Worm (Caenorhabditis elegans): ENCODE data around the gene btb-8.

btb-8 gene

DNA sequence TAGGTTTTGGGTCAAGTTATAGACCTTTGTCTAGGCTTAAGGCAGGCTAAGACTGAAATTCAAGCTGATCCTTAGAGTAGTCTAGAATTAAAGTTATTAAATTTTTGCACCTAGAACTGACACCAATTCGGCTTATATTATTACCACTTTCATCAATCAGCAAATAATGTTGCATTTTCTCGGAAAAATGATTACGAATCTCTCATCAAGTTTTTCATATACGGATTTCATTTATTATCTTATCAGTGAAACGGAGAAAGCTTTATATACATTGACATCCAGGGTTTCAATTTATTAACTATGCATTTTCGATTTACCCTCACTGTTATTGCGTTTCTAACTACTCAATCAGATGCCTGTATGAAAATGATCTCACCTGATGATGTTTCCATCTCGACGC, 18.7 kb downstream of the btb-8 start, which contains the start of gene K07G6.1:
TSS of gene K07G6.1 (plus strand) at position 301 of the 400 bp plus-strand sequence.
- no peak for TF ChIP-seq sem-4 (tag; optimal IDR thresholded peaks at IDR 0.05)
- TF ChIP-seq nhr-11 (tag; optimal IDR thresholded peaks at IDR 0.05), result no peak
- TF ChIP-seq skn-1 (tag; optimal IDR thresholded peaks at IDR 0.05), result no peak
- TF ChIP-seq ceh-82 (tag; optimal IDR thresholded peaks at IDR 0.05), result no peak
- no peak for TF ChIP-seq lin-13 (GFP tag; optimal IDR thresholded peaks at IDR 0.05)
- no peak for TF ChIP-seq lin-39 (tag; optimal IDR thresholded peaks at IDR 0.05)
- no peak for TF ChIP-seq fos-1 (tag; optimal IDR thresholded peaks at IDR 0.05)
- TF ChIP-seq nhr-10 (tag; optimal IDR thresholded peaks at IDR 0.05), result no peak

DNA sequence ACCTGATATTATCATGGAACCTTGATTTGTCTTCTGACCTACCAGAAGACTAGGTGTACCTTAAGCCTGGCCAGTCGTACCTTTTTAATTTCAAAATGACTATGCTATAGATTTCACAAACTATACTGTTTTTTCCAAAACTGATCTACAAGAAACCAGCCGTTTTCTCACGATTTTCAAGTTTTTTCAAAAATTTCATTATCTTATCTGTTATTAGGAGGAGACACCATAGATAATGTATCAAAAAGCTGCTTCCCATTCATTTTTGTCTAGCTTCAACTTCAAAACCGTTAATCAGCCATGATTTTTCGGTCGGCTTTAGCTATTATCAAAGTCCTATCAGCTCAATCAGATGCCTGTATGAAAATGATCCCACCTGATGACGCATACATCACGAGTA, 20.0 kb downstream of the btb-8 start, which contains the start of gene F36H5.12:
TSS of gene F36H5.12 (plus strand) at position 301 of the 400 bp plus-strand sequence.
- TF ChIP-seq blmp-1 (tag; optimal IDR thresholded peaks at IDR 0.05; ENCODE audit: insufficient read depth), result no peak
- no peak for TF ChIP-seq alr-1 (tag; optimal IDR thresholded peaks at IDR 0.05)
- TF ChIP-seq F13H6.1 (tag; optimal IDR thresholded peaks at IDR 0.05), result no peak
- TF ChIP-seq dmd-4 (tag; optimal IDR thresholded peaks at IDR 0.05), result no peak
- no peak for TF ChIP-seq fos-1 (tag; optimal IDR thresholded peaks at IDR 0.05)
- no peak for TF ChIP-seq ceh-16 (tag; optimal IDR thresholded peaks at IDR 0.05)
- TF ChIP-seq unc-62 (GFP tag; optimal IDR thresholded peaks at IDR 0.05), result no peak
- no peak for TF ChIP-seq nhr-12 (tag; optimal IDR thresholded peaks at IDR 0.05)
- TF ChIP-seq nhr-129 (tag; optimal IDR thresholded peaks at IDR 0.05), result no peak
- TF ChIP-seq gmeb-1 (tag; optimal IDR thresholded peaks at IDR 0.05), result no peak

DNA sequence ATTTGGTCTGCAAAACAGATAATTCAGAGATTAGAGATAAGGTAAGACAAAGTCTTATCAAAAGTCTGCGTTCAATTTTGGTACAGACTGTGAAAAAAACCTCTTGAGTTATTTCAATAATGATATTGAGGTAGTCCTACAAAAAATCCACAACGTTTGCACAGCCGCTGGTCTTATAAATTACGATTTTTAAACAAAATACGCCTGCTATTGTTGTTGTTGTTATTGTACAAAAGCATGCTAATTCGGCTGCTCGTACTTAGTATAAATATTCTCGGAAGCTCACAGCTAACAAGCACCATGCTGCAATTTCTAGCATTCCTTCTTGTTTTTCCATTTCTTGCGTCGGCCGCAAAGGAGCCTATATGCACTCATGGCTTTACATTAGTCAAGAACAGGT, 21.6 kb downstream of the btb-8 start, which contains the start of gene clec-19:
TSS of gene clec-19 (plus strand) at position 301 of the 400 bp plus-strand sequence.
- TF ChIP-seq nhr-25 (tag; optimal IDR thresholded peaks at IDR 0.05), result no peak
- TF ChIP-seq lin-11 (tag; optimal IDR thresholded peaks at IDR 0.05), result no peak
- TF ChIP-seq elt-1 (tag; optimal IDR thresholded peaks at IDR 0.05), result no peak
- no peak for TF ChIP-seq skn-1 (tag; optimal IDR thresholded peaks at IDR 0.05)
- no peak for TF ChIP-seq lin-39 (tag; optimal IDR thresholded peaks at IDR 0.05)
- TF ChIP-seq lsy-2 (tag; optimal IDR thresholded peaks at IDR 0.05), result no peak
- TF ChIP-seq unc-62 (GFP tag; optimal IDR thresholded peaks at IDR 0.05), result no peak
- TF ChIP-seq snpc-4 (tag; optimal IDR thresholded peaks at IDR 0.05), result no peak
- no peak for TF ChIP-seq lin-13 (GFP tag; optimal IDR thresholded peaks at IDR 0.05)
- TF ChIP-seq nhr-23 (tag; optimal IDR thresholded peaks at IDR 0.05), result no peak
- TF ChIP-seq unc-55 (GFP tag; optimal IDR thresholded peaks at IDR 0.05), result no peak
- TF ChIP-seq dmd-4 (tag; optimal IDR thresholded peaks at IDR 0.05), result no peak

DNA sequence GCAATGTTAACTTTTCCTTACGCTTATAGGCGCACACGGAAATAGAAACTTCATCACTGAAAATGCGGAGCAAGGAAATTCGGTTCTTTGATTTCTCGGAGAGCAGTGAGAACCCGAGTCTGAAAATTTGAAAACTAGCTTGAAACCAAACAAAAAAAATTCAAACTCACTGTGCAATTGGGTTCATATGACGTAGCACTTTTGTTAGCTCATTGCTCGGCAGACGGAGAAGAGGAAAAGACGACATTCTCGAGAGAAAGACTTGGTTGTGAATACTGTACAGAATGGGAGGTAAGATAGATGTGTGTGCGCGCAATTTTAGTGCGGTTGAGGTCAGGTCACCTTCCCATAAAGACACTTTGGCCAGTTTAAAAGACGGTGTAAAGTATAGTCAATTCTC, 27.8 kb downstream of the btb-8 start, which contains the start of the genes F36H5.13 and F36H5.8:
TSS of gene F36H5.13 (minus strand) at position 101 of the 400 bp plus-strand sequence.
TSS of gene F36H5.8 (minus strand) at position 274 of the 400 bp plus-strand sequence.
- TF ChIP-seq lsy-2 (tag; optimal IDR thresholded peaks at IDR 0.05), result no peak
- no peak for TF ChIP-seq mbf-1 (tag; optimal IDR thresholded peaks at IDR 0.05)
- TF ChIP-seq ztf-1 (GFP tag; conservative IDR thresholded peaks at IDR 0.05), result no peak
- no peak for TF ChIP-seq nhr-12 (tag; optimal IDR thresholded peaks at IDR 0.05)
- no peak for TF ChIP-seq elt-1 (tag; optimal IDR thresholded peaks at IDR 0.05)
- no peak for TF ChIP-seq nhr-21 (tag; optimal IDR thresholded peaks at IDR 0.05)
- no peak for TF ChIP-seq ceh-16 (tag; optimal IDR thresholded peaks at IDR 0.05)
- no peak for TF ChIP-seq fos-1 (tag; optimal IDR thresholded peaks at IDR 0.05)
- no peak for TF ChIP-seq mab-5 (tag; optimal IDR thresholded peaks at IDR 0.05)
- no peak for TF ChIP-seq sma-3 (GFP tag; optimal IDR thresholded peaks at IDR 0.05)
- TF ChIP-seq lin-39 (tag; optimal IDR thresholded peaks at IDR 0.05), result no peak
- TF ChIP-seq nhr-129 (tag; optimal IDR thresholded peaks at IDR 0.05), result no peak

DNA sequence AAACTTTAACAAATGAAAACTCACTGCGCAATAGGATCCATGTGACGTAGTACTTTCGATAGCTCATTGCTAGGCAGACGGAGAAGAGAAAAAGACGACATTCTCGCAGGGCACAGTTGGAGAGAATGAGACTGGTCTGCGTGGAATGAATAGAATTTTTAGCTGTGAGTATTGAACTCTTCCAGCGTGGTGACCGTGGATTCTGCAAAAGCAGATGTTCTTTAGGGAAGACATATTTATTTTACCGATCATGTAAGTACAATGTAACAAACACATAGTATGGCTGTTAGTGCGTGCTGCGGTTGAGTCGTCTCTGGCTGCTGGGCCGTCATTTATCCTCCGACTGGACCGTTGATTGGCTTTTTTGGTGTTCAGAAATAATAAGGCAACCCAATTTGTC, 30.4 kb downstream of the btb-8 start, which contains the start of gene F36H5.9:
TSS of gene F36H5.9 (minus strand) at position 101 of the 400 bp plus-strand sequence.
- TF ChIP-seq Y55F3AM.14 (GFP tag; optimal IDR thresholded peaks at IDR 0.05) (no peak), mbf-1 (tag; optimal IDR thresholded peaks at IDR 0.05) (no peak), nhr-10 (tag; optimal IDR thresholded peaks at IDR 0.05) (no peak)

DNA sequence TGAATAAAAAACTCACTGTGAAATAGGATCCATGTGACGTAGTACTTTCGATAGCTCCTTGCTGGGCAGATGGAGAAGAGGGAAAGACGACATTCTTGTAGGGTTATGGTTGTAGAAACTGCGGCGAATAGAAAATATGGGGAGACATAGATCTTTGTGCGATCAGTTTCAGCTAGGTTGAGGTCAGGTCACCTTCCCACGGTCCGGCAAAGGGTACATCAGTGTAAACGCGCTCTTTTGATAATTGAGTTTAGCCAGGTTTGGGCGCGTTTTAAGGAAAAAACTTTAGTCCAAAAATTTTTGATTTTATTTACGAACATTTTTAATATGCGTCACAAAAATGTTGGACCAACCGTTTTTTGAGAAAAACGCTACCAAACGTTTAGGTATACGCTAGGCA, 33.5 kb downstream of the btb-8 start, which contains the start of gene F36H5.17:
TSS of gene F36H5.17 (minus strand) at position 101 of the 400 bp plus-strand sequence.
- TF ChIP-seq elt-1 (tag; optimal IDR thresholded peaks at IDR 0.05) (no peak), ztf-1 (GFP tag; conservative IDR thresholded peaks at IDR 0.05) (no peak)
